Worm (Caenorhabditis elegans) whole organism, L4 larva: Measurements from ENCODE around the gene mif-1.

Experiments
- aha-1 ChIP-seq: fragments of 150-350 bp; peaks from one replicate; lab custom pipeline; 2014; ENCODE audit warnings: missing biosample characterization, missing genetic modification characterization
- ama-1 ChIP-seq: fragments of 150-350 bp; optimal IDR thresholded peaks from 2 replicates; lab custom pipeline; 2014; ENCODE audit warnings: inconsistent platforms, mixed read lengths
- ceh-82 ChIP-seq: sonication (generic microtip); optimal IDR thresholded peaks from 2 replicates; lab custom pipeline; 2017; ENCODE audit warnings: missing biosample characterization, missing genetic modification characterization
- lsy-2 ChIP-seq, 2 experiments: fragments of 150-350 bp in 1 of 2; sonication (generic microtip) in 1 of 2; optimal IDR thresholded peaks; 2 replicates each; lab custom pipeline; 2014 to 2017; ENCODE audit warnings: missing biosample characterization in 2 of 2, missing genetic modification characterization in 2 of 2
- mdl-1 ChIP-seq, 2 experiments: fragments of 150-350 bp in 1 of 2; sonication (generic microtip) in 1 of 2; optimal IDR thresholded peaks; 2 replicates each; lab custom pipeline; 2014 to 2017; ENCODE audit warnings: missing biosample characterization in 2 of 2, missing genetic modification characterization in 2 of 2
- nhr-42 ChIP-seq: fragments of 200-800 bp; sonication (Bioruptor generic); IDR thresholded peaks from 2 replicates; pipeline ENCODE4 v1.3.6; 2022; ENCODE audit warnings: missing genetic modification characterization, missing compliant biosample characterization

DNA sequence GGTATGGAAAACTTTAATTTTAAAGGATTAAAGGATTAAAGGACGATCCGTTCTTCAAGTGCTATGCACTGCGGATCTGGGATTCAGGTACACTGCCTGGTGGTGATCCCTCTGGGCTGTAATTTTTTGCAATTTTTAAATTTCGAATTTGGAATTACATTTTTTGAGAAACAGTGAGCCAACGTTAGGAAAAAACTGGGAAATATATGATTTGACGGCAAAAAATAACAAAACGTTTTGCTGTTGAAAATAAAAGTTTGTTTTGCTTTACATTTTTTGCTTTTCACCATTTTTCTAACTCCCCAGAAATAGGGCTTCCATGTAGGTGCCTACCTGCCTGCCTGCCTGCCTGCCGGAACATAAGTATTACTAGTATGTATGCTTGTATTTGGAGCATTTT is 40.5 kb upstream of the mif-1 start, which contains the start of gene C18D11.10:
- TF ChIP-seq aha-1 (tag; lab: Kevin White, UChicago), result no peak
- no peak for TF ChIP-seq lsy-2 (tag; optimal IDR thresholded peaks at IDR 0.05; lab: Kevin White, UChicago)
- TF ChIP-seq mdl-1 (tag; optimal IDR thresholded peaks at IDR 0.05; lab: Kevin White, UChicago), result no peak
- no peak for TF ChIP-seq ceh-82
- no peak for TF ChIP-seq nhr-42 (GFP tag; lab: Robert Waterston, UW)
- TF ChIP-seq ama-1 (lab: Kevin White, UChicago), result no peak
